Fruit fly (Drosophila melanogaster) whole organism: Measurements from ENCODE around the gene Cpr.

Experiments
- psq ChIP-seq: fragments of >200 bp; optimal IDR thresholded peaks from 2 replicates; lab custom pipeline; 2017
- usp ChIP-seq: fragments of >200 bp; optimal IDR thresholded peaks from 2 replicates; lab custom pipeline; 2017; ENCODE audit warnings: missing biosample characterization, missing genetic modification characterization, mixed read lengths

- no peak for TF ChIP-seq usp (GFP tag; lab: Kevin White, UChicago)
- no peak for TF ChIP-seq psq (lab: Kevin White, UChicago)
These were observed at the start of gene Cpr, which contains the start of gene Pez for dm6 chr2L:6338367-6338975.
